Fruit fly (Drosophila melanogaster): ENCODE data around the gene Cdk1.
A peak's percentile ranks its signal among the peaks of the same experiment; 100 is the strongest.

Gene Cdk1

dm6 chr2L:10396877-10397587, 11.0 kb upstream of the Cdk1 start:
- no peak for TF ChIP-seq Hr83 (GFP tag; optimal IDR thresholded peaks at IDR 0.05; ENCODE audit: poor library complexity, severe bottlenecking)
- TF ChIP-seq Jra (GFP tag; optimal IDR thresholded peaks at IDR 0.05), result peak; percentile 36
- no peak for TF ChIP-seq Abd-B (GFP tag; optimal IDR thresholded peaks at IDR 0.05)
- TF ChIP-seq HLH106 (tag; optimal IDR thresholded peaks at IDR 0.05), result no peak
- TF ChIP-seq Rel (GFP tag; optimal IDR thresholded peaks at IDR 0.05), result no peak
- TF ChIP-seq Rel (tag; optimal IDR thresholded peaks at IDR 0.05), result no peak
- no peak for TF ChIP-seq woc (GFP tag; optimal IDR thresholded peaks at IDR 0.05)
- no peak for TF ChIP-seq fru (GFP tag; optimal IDR thresholded peaks at IDR 0.05)
- TF ChIP-seq jim (GFP tag; optimal IDR thresholded peaks at IDR 0.05), result no peak
- TF ChIP-seq tai (GFP tag; optimal IDR thresholded peaks at IDR 0.05), result peak; percentile 4
- TF ChIP-seq CG9705 (GFP tag; optimal IDR thresholded peaks at IDR 0.05), result no peak

dm6 chr2L:10396488-10396824, 10.4 kb upstream of the Cdk1 start, which contains the start of gene Cnot4:
TSS of gene Cnot4 (plus strand) at chr2L:10396716.
- no peak for TF ChIP-seq pan (optimal IDR thresholded peaks at IDR 0.05)
- no peak for TF ChIP-seq jim (GFP tag; optimal IDR thresholded peaks at IDR 0.05)
- no peak for TF ChIP-seq Vsx2 (GFP tag; optimal IDR thresholded peaks at IDR 0.05; ENCODE audit: partially characterized antibody)
- no peak for TF ChIP-seq dl (GFP tag; optimal IDR thresholded peaks at IDR 0.05; ENCODE audit: insufficient read depth in 1 of 2, partially characterized antibody in 2 of 2)
- TF ChIP-seq woc (GFP tag; optimal IDR thresholded peaks at IDR 0.05), result peak; percentile 13
- no peak for TF ChIP-seq dmrt93B (GFP tag; optimal IDR thresholded peaks at IDR 0.05)
- TF ChIP-seq CG9705 (GFP tag; optimal IDR thresholded peaks at IDR 0.05), result no peak
- no peak for TF ChIP-seq br (GFP tag; optimal IDR thresholded peaks at IDR 0.05)
- no peak for TF ChIP-seq Sp1 (GFP tag; optimal IDR thresholded peaks at IDR 0.05)
- TF ChIP-seq Myc (optimal IDR thresholded peaks at IDR 0.05), result peak; percentile 53
- no peak for TF ChIP-seq Hr83 (GFP tag; optimal IDR thresholded peaks at IDR 0.05; ENCODE audit: poor library complexity, severe bottlenecking)

- TF ChIP-seq CG32264 (GFP tag; optimal IDR thresholded peaks at IDR 0.05), result no peak
- peak; percentile 37 for TF ChIP-seq sage (GFP tag; optimal IDR thresholded peaks at IDR 0.05)
- peak; percentile 10 for TF ChIP-seq Hnf4 (GFP tag; optimal IDR thresholded peaks at IDR 0.05)
- TF ChIP-seq OdsH (GFP tag; optimal IDR thresholded peaks at IDR 0.05), result peak; percentile 14
- TF ChIP-seq br (GFP tag; optimal IDR thresholded peaks at IDR 0.05), result no peak
- peak; percentile 13 for TF ChIP-seq rgr (GFP tag; optimal IDR thresholded peaks at IDR 0.05)
- no peak for TF ChIP-seq Dfd (GFP tag; optimal IDR thresholded peaks at IDR 0.05)
- TF ChIP-seq woc (GFP tag; optimal IDR thresholded peaks at IDR 0.05), result peak; percentile 6
- no peak for TF ChIP-seq dmrt93B (GFP tag; optimal IDR thresholded peaks at IDR 0.05)
- no peak for TF ChIP-seq N (GFP tag; optimal IDR thresholded peaks at IDR 0.05)
- TF ChIP-seq sv (GFP tag; optimal IDR thresholded peaks at IDR 0.05), result no peak
- no peak for TF ChIP-seq Hr78 (GFP tag; optimal IDR thresholded peaks at IDR 0.05)
- TF ChIP-seq dsf (GFP tag; optimal IDR thresholded peaks at IDR 0.05; ENCODE audit: borderline replicate concordance), result no peak
- TF ChIP-seq usp (GFP tag; optimal IDR thresholded peaks at IDR 0.05), result no peak
- no peak for TF ChIP-seq Rel (GFP tag; optimal IDR thresholded peaks at IDR 0.05)
- TF ChIP-seq Rel (tag; optimal IDR thresholded peaks at IDR 0.05), result no peak
- peak; percentile 52 for TF ChIP-seq brk (GFP tag; optimal IDR thresholded peaks at IDR 0.05)
- TF ChIP-seq fru (GFP tag; optimal IDR thresholded peaks at IDR 0.05), result no peak
- peak in 1 of 2 experiments; percentile 11 for TF ChIP-seq dl (GFP tag; optimal IDR thresholded peaks at IDR 0.05; ENCODE audit: insufficient read depth in 1 of 2, partially characterized antibody in 2 of 2)
These were observed 9.8 kb upstream of the Cdk1 start, which contains the start of gene Mdh1 for dm6 chr2L:10395642-10396487. TSS of gene Mdh1 (minus strand) at chr2L:10396332.

- no peak for TF ChIP-seq sage (GFP tag; optimal IDR thresholded peaks at IDR 0.05)
- no peak for TF ChIP-seq Dif (GFP tag; optimal IDR thresholded peaks at IDR 0.05; ENCODE audit: partially characterized antibody)
- no peak for TF ChIP-seq CG9705 (GFP tag; optimal IDR thresholded peaks at IDR 0.05)
- peak; percentile 31 for TF ChIP-seq tai (GFP tag; optimal IDR thresholded peaks at IDR 0.05)
- TF ChIP-seq CG32264 (GFP tag; optimal IDR thresholded peaks at IDR 0.05), result no peak
- no peak for TF ChIP-seq Vsx2 (GFP tag; optimal IDR thresholded peaks at IDR 0.05; ENCODE audit: partially characterized antibody)
These were observed 9.0 kb upstream of the Cdk1 start for dm6 chr2L:10395035-10395434.
